Worm (Caenorhabditis elegans) whole organism, mixed stage, embryonic: ENCODE results near the gene F19G12.9.
"Not testable (repeated sequence)": the region's sequence is repeated elsewhere in the genome, so short reads cannot be mapped to it uniquely, and the experiment has no call there.

Source experiments
- M03D4.4 ChIP-seq: sonication (generic microtip); optimal IDR thresholded peaks from 2 replicates; lab custom pipeline; 2017; ENCODE audit warnings: mild to moderate bottlenecking, missing genetic modification characterization, missing compliant biosample characterization
- bed-3 ChIP-seq: fragments of 200-800 bp; sonication (Bioruptor generic); optimal IDR thresholded peaks from 3 replicates; lab custom pipeline; 2018; ENCODE audit warnings: mild to moderate bottlenecking, missing genetic modification characterization, moderate library complexity, missing compliant biosample characterization
- blmp-1 ChIP-seq: fragments of 150-350 bp; optimal IDR thresholded peaks from 2 replicates; lab custom pipeline; 2014; ENCODE audit warnings: missing biosample characterization, missing genetic modification characterization
- ceh-43 ChIP-seq: fragments of 200-800 bp; sonication (Bioruptor generic); optimal IDR thresholded peaks from 2 replicates; lab custom pipeline; 2018; ENCODE audit warnings: mild to moderate bottlenecking, missing genetic modification characterization, moderate library complexity, missing compliant biosample characterization
- ceh-83 ChIP-seq: fragments of 200-800 bp; sonication (Bioruptor generic); optimal IDR thresholded peaks from 2 replicates; lab custom pipeline; 2018; ENCODE audit warnings: mild to moderate bottlenecking, missing genetic modification characterization, missing compliant biosample characterization
- ces-1 ChIP-seq: fragments of 150-350 bp; optimal IDR thresholded peaks from 2 replicates; lab custom pipeline; 2014; ENCODE audit warnings: missing biosample characterization, missing genetic modification reagents, missing genetic modification characterization
- cnd-1 ChIP-seq: fragments of 200-800 bp; sonication (Bioruptor generic); optimal IDR thresholded peaks from 2 replicates; lab custom pipeline; 2018; ENCODE audit warnings: mild to moderate bottlenecking, missing genetic modification characterization, missing compliant biosample characterization
- flh-1 ChIP-seq: fragments of 200-800 bp; sonication (Bioruptor generic); optimal IDR thresholded peaks from 2 replicates; lab custom pipeline; 2018; ENCODE audit warnings: mild to moderate bottlenecking, missing genetic modification characterization, moderate library complexity, missing compliant biosample characterization
- ham-2 ChIP-seq: fragments of 200-800 bp; sonication (Bioruptor generic); optimal IDR thresholded peaks from 2 replicates; lab custom pipeline; 2018; ENCODE audit warnings: mild to moderate bottlenecking, missing genetic modification characterization, missing compliant biosample characterization
- hlh-1 ChIP-seq: fragments of 150-350 bp; optimal IDR thresholded peaks from 2 replicates; lab custom pipeline; 2014; ENCODE audit warnings: missing biosample characterization, missing genetic modification reagents, missing genetic modification characterization
- lin-13 ChIP-seq: fragments of 150-350 bp; optimal IDR thresholded peaks from 2 replicates; lab custom pipeline; 2014; ENCODE audit warnings: missing biosample characterization, missing genetic modification characterization
- lin-32 ChIP-seq: fragments of 200-800 bp; sonication (Bioruptor generic); optimal IDR thresholded peaks from 2 replicates; lab custom pipeline; 2018; ENCODE audit warnings: mild to moderate bottlenecking, missing genetic modification characterization, missing compliant biosample characterization
- mab-5 ChIP-seq: fragments of 150-350 bp; optimal IDR thresholded peaks from 2 replicates; lab custom pipeline; 2014; ENCODE audit warnings: missing biosample characterization, missing genetic modification characterization
- mep-1 ChIP-seq: fragments of 150-350 bp; optimal IDR thresholded peaks from 2 replicates; lab custom pipeline; 2017; ENCODE audit warnings: missing biosample characterization, missing genetic modification reagents, missing genetic modification characterization, inconsistent platforms
- mls-2 ChIP-seq: sonication (generic microtip); optimal IDR thresholded peaks from 2 replicates; lab custom pipeline; 2016; ENCODE audit warnings: mild to moderate bottlenecking, missing genetic modification characterization, moderate library complexity, missing compliant biosample characterization
- nhr-12 ChIP-seq: fragments of 150-350 bp; optimal IDR thresholded peaks from 2 replicates; lab custom pipeline; 2014; ENCODE audit warnings: missing biosample characterization, missing genetic modification characterization
- nhr-2 ChIP-seq: fragments of 150-350 bp; optimal IDR thresholded peaks from 2 replicates; lab custom pipeline; 2014; ENCODE audit warnings: missing biosample characterization, missing genetic modification characterization
- nhr-237 ChIP-seq: fragments of 150-350 bp; optimal IDR thresholded peaks from 2 replicates; lab custom pipeline; 2014; ENCODE audit warnings: missing biosample characterization, missing genetic modification characterization
- nhr-28 ChIP-seq: fragments of 150-350 bp; optimal IDR thresholded peaks from 2 replicates; lab custom pipeline; 2014; ENCODE audit warnings: missing biosample characterization, missing genetic modification characterization
- pha-4 ChIP-seq: fragments of 150-350 bp; optimal IDR thresholded peaks from 2 replicates; lab custom pipeline; 2018; ENCODE audit warnings: missing biosample characterization, missing genetic modification reagents, missing genetic modification characterization
- sem-2 ChIP-seq: fragments of 200-800 bp; sonication (Bioruptor generic); optimal IDR thresholded peaks from 2 replicates; lab custom pipeline; 2018; ENCODE audit warnings: mild to moderate bottlenecking, missing genetic modification characterization, missing compliant biosample characterization
- snpc-4 ChIP-seq: fragments of 150-350 bp; optimal IDR thresholded peaks from 2 replicates; lab custom pipeline; 2014; ENCODE audit warnings: missing biosample characterization, missing genetic modification characterization
- tbx-8 ChIP-seq: fragments of 200-800 bp; sonication (Bioruptor generic); optimal IDR thresholded peaks from 2 replicates; lab custom pipeline; 2018; ENCODE audit warnings: mild to moderate bottlenecking, missing genetic modification characterization, moderate library complexity, missing compliant biosample characterization
- unc-120 ChIP-seq: sonication (generic microtip); optimal IDR thresholded peaks from 2 replicates; lab custom pipeline; 2017; ENCODE audit warnings: missing genetic modification characterization, missing compliant biosample characterization; ENCODE audit not compliant: poor library complexity, severe bottlenecking
- unc-62 ChIP-seq: fragments of 150-350 bp; optimal IDR thresholded peaks from 2 replicates; lab custom pipeline; 2014; ENCODE audit warnings: missing biosample characterization, missing genetic modification reagents, missing genetic modification characterization
- zip-8 ChIP-seq: fragments of 150-350 bp; optimal IDR thresholded peaks from 2 replicates; lab custom pipeline; 2014; ENCODE audit warnings: missing biosample characterization, missing genetic modification characterization
- ztf-11 ChIP-seq: fragments of 150-350 bp; optimal IDR thresholded peaks from 2 replicates; lab custom pipeline; 2014; ENCODE audit warnings: missing biosample characterization, missing genetic modification characterization

Gene F19G12.9

ce11 chrX:1426425-1426824, 7.4 kb downstream of the F19G12.9 start, which contains the start of gene F19G12.11:
Gene F19G12.11 (minus strand): TSS chrX:1426525.
- no peak for TF ChIP-seq lin-32 (GFP tag; lab: Kevin White, UChicago)
- TF ChIP-seq ces-1 (GFP tag; lab: Kevin White, UChicago), result no peak
- TF ChIP-seq tbx-8 (GFP tag; lab: Kevin White, UChicago), result no peak

DNA sequence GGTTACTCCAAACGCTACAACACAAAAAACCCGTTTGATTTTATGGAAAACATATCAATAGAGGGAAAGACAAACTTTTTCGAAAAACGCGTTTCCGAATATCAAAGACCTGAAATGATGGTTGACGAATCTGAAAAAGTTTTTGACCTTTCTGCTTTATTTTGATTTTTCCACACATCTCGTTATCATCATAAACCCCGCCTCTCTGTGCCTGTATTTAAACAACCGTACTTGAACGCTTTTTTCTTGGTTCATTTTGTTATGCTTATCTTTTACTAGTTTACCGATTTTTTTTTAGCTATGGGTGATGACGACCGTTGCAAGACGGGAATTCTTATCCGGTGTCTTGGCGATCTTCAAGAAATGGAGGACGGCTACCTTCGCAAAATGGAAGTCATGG, 11.7 kb downstream of the F19G12.9 start, which contains the start of gene F19G12.1:
Gene F19G12.1 (plus strand): TSS at position 301 of the 400 bp plus-strand sequence.
- TF ChIP-seq cnd-1 (tag; lab: Kevin White, UChicago); unc-62 (GFP tag; lab: Kevin White, UChicago); M03D4.4: not testable (repeated sequence)

DNA sequence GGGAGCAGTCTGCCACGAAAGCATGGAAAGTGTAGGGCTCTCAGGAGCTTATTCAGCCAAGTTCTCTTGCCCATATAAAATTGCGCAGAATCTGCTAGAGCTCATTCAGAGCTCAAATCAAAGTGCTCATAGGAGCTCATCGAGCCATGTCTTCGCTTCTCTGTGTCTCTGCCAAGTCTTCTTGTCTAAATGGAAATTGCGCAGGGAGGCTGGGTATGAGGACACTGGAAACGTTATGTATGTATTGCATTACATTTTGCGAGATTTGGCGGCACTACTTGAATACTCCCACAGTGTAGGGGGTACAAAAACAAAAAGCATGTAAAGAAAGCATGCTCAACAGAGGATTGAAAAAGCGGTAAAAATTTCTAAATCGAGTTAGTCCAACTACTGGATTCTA, 18.1 kb downstream of the F19G12.9 start:
- TF ChIP-seq pha-4 (tag; lab: Kevin White, UChicago) (no peak), cnd-1 (tag; lab: Kevin White, UChicago) (no peak), ztf-11 (tag; lab: Kevin White, UChicago) (no peak), nhr-237 (tag; lab: Kevin White, UChicago) (no peak), ces-1 (GFP tag; lab: Kevin White, UChicago) (no peak), ceh-83 (GFP tag; lab: Kevin White, UChicago) (no peak), nhr-2 (tag; lab: Kevin White, UChicago) (no peak), mab-5 (no peak), sem-2 (GFP tag; lab: Kevin White, UChicago) (no peak), unc-120 (tag; lab: Kevin White, UChicago) (no peak), nhr-28 (tag; lab: Kevin White, UChicago) (no peak), mls-2 (tag; lab: Kevin White, UChicago) (no peak), hlh-1 (no peak), lin-13 (tag; lab: Kevin White, UChicago) (no peak), mep-1 (tag; lab: Kevin White, UChicago) (no peak)
- TF ChIP-seq, all 35 proteins: peak for 0

DNA sequence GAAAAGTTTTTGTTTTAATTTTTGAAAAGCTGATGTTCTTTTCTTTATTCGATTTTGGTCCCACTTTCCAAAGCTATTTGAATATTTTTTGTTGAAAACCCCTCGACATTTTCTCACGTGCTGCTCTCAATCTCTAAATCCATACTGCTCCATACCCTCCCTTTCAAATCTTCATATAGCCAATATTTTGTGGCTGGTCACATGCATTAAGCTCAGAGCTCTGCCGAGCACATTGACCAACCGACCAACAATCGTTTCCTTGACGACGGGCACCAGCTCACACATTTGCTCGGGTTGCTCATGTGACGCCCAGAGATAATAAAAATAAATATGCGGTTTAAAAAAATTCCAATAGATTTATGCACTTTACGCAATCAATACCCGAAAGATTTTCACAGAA, 19.9 kb downstream of the F19G12.9 start:
- TF ChIP-seq lin-32 (GFP tag; lab: Kevin White, UChicago), result no peak
- no peak for TF ChIP-seq lin-13 (tag; lab: Kevin White, UChicago)
- no peak for TF ChIP-seq nhr-28 (tag; lab: Kevin White, UChicago)
- TF ChIP-seq pha-4 (tag; lab: Kevin White, UChicago), result no peak
- TF ChIP-seq ces-1 (GFP tag; lab: Kevin White, UChicago), result no peak
- TF ChIP-seq tbx-8 (GFP tag; lab: Kevin White, UChicago), result no peak
- TF ChIP-seq bed-3 (GFP tag; lab: Kevin White, UChicago), result no peak
- TF ChIP-seq ceh-83 (GFP tag; lab: Kevin White, UChicago), result no peak
- TF ChIP-seq sem-2 (GFP tag; lab: Kevin White, UChicago), result no peak

DNA sequence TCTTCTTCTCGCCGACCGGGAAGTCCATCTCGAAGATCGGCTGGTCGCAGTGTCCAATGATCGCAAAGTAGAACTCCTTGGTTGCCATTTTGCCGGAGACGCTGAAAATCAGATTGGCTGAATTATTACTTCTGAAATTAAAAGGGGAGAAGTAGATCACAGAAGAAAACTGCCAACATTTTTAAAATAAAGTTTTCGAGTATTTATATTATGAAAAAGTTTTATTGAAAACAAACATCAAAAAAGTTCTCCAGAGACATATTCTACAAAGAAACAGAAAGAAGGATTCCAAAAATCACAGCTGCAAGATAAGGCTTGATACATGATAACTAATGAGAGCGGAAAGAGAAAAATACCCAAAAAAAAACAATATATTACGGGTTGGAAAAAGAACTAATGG, 21.1 kb downstream of the F19G12.9 start, which contains the start of gene sedl-1:
Gene sedl-1 (minus strand): TSS at position 101 of the 400 bp plus-strand sequence.
- TF ChIP-seq blmp-1 (tag; lab: Kevin White, UChicago) (no peak), mab-5 (no peak)
- TF ChIP-seq, all 35 proteins: peak for 0

- TF ChIP-seq M03D4.4, result no peak
- TF ChIP-seq ceh-43 (GFP tag; lab: Kevin White, UChicago), result no peak
- TF ChIP-seq nhr-12 (tag; lab: Kevin White, UChicago), result no peak
- TF ChIP-seq ham-2 (GFP tag; lab: Kevin White, UChicago), result no peak
- no peak for TF ChIP-seq snpc-4 (tag; lab: Kevin White, UChicago)
- TF ChIP-seq pha-4 (tag; lab: Kevin White, UChicago), result no peak
- TF ChIP-seq nhr-237 (tag; lab: Kevin White, UChicago), result no peak
- TF ChIP-seq flh-1 (GFP tag; lab: Kevin White, UChicago), result no peak
- TF ChIP-seq tbx-8 (GFP tag; lab: Kevin White, UChicago), result no peak
- no peak for TF ChIP-seq nhr-28 (tag; lab: Kevin White, UChicago)
- no peak for TF ChIP-seq unc-62 (GFP tag; lab: Kevin White, UChicago)
- TF ChIP-seq hlh-1, result no peak
- TF ChIP-seq sem-2 (GFP tag; lab: Kevin White, UChicago), result no peak
- no peak for TF ChIP-seq ces-1 (GFP tag; lab: Kevin White, UChicago)
- no peak for TF ChIP-seq ztf-11 (tag; lab: Kevin White, UChicago)
- TF ChIP-seq zip-8 (tag; lab: Kevin White, UChicago), result no peak
- TF ChIP-seq bed-3 (GFP tag; lab: Kevin White, UChicago), result no peak
Observed at ce11 chrX:1441602-1442183, 22.7 kb downstream of the F19G12.9 start.
